Fruit fly (Drosophila melanogaster): ENCODE results near the gene Ipk2.
A peak's percentile ranks its signal among the peaks of the same experiment; 100 is the strongest.

Ipk2 gene

DNA sequence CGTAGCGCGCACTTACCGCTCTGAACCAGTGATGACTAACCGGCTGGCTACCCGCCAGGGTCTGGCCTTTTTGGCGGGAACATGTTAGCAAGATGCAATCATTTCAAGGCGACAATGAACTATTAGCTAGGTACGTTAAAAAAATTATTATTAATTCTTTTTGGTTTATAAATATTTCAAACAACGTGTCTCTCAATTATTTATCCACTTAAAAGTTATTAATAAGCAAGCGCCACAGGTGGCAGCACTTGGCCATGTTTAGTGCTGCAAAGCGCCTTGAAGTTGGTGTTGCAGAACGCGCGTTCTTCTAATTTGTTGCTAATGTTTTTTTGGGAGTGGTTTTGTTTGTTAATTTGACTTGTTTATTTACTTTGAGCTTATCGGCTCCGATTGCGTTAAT lies at the start of gene Ipk2, which contains the start of gene cold (continued):
- TF ChIP-seq Sox100B (GFP tag; optimal IDR thresholded peaks at IDR 0.05) (no peak), chif (GFP tag; optimal IDR thresholded peaks at IDR 0.05) (peak; percentile 55 to 68), CG3726 (GFP tag; IDR thresholded peaks at IDR 0.05) (peak; percentile 33; the same call in 1 of the 3 replicates), odd (GFP tag; optimal IDR thresholded peaks at IDR 0.05) (no peak), CG9727 (GFP tag; optimal IDR thresholded peaks at IDR 0.05) (peak; percentile 81), Usf (GFP tag; optimal IDR thresholded peaks at IDR 0.05) (peak; percentile 65), grau (tag; optimal IDR thresholded peaks at IDR 0.05) (peak; percentile 83), cad (GFP tag; optimal IDR thresholded peaks at IDR 0.05) (no peak), HLH3B (GFP tag; IDR thresholded peaks at IDR 0.05) (peak; percentile 54; the same call in 1 of the 2 replicates), CG7271 (tag; optimal IDR thresholded peaks at IDR 0.05) (no peak), HLH54F (GFP tag; optimal IDR thresholded peaks at IDR 0.05) (peak; percentile 87), Deaf1 (tag; optimal IDR thresholded peaks at IDR 0.05) (no peak), NfI (GFP tag; optimal IDR thresholded peaks at IDR 0.05) (peak; percentile 85), CG31388 (GFP tag; optimal IDR thresholded peaks at IDR 0.05) (peak; percentile 25), vnd (GFP tag; IDR thresholded peaks at IDR 0.05; ENCODE audit: partially characterized antibody) (no peak), sna (GFP tag; IDR thresholded peaks at IDR 0.05; ENCODE audit: partially characterized antibody) (no peak), CG2889 (GFP tag; IDR thresholded peaks at IDR 0.05) (no peak), gt (GFP tag; IDR thresholded peaks at IDR 0.05) (no peak), hth (optimal IDR thresholded peaks at IDR 0.05) (no peak), Lpt (GFP tag; optimal IDR thresholded peaks at IDR 0.05) (no peak), MBD-R2 (GFP tag; IDR thresholded peaks at IDR 0.05) (peak; percentile 97), ro (GFP tag; IDR thresholded peaks at IDR 0.05) (no peak), pros (GFP tag; optimal IDR thresholded peaks at IDR 0.05) (no peak), kni (GFP tag; optimal IDR thresholded peaks at IDR 0.05) (peak; percentile 68), nerfin-1 (tag; optimal IDR thresholded peaks at IDR 0.05) (peak; percentile 64), corto (GFP tag; optimal IDR thresholded peaks at IDR 0.05) (no peak), inv (GFP tag; IDR thresholded peaks at IDR 0.05; ENCODE audit: partially characterized antibody) (no peak), CG5245 (GFP tag; optimal IDR thresholded peaks at IDR 0.05) (peak; percentile 75), Opbp (GFP tag; IDR thresholded peaks at IDR 0.05; ENCODE audit: partially characterized antibody) (peak; percentile 37; the same call in 1 of the 3 replicates), onecut (GFP tag; IDR thresholded peaks at IDR 0.05) (peak; percentile 49)

DNA sequence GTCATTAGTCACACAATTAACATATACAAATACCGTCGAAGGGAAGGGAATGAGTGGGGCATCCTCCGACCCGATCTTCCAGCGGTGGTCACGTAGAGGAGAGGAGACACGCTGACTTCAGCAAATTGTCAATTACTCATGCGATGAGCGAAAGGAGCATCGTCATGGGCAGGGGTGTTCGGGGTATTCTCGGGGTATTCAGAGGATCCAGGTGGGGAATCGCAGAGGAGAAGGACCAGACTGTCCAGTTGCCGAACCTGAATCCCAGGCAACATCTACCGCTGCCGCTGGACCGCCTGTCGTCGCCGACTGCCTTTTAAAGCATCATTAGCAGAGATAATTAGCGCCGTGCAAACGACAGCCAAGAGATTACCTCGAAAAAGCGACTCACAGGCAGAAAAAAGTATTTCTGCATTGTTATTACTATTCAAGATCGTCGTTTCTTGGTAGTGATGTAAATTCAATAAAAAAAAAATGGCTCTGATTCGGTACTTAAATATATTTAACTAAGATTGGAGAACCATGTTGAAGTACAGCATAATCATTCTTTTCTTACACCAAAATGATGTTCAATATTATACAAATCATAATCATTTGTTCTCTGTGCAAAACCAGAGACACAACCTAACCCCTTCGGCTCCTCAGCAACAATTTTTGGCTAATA lies 49.3 kb upstream of the Ipk2 start:
- TF ChIP-seq corto (GFP tag; optimal IDR thresholded peaks at IDR 0.05): peak; percentile 49
- TF ChIP-seq lbe (GFP tag; optimal IDR thresholded peaks at IDR 0.05): peak; percentile 21
- no peak for TF ChIP-seq lola (GFP tag; optimal IDR thresholded peaks at IDR 0.05)

DNA sequence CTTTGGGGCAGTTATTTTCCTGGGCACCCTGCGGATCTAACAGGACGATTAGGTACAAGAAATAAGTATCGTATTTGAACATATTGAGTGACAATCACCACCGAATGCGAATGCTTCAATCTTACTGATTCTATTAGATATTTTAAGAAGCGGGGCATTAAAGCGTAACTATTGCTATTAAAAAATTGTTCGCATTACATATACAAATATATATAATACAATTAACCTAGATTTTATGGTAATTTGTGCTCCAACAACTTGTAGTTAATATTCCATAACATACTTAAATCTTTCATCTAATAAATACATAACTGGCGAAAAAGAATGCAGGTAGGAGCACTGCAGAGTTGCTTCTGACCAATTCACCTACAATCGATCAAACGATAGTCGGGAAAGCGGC lies 47.0 kb upstream of the Ipk2 start, which contains the start of gene lectin-21Cb:
lectin-21Cb (minus strand) TSS at position 101 of the 400 bp plus-strand sequence.
- no peak for TF ChIP-seq onecut (GFP tag; IDR thresholded peaks at IDR 0.05)
- TF ChIP-seq gro (GFP tag; optimal IDR thresholded peaks at IDR 0.05): no peak
- no peak for TF ChIP-seq Xrp1 (GFP tag; IDR thresholded peaks at IDR 0.05)
- TF ChIP-seq CG15011 (GFP tag; optimal IDR thresholded peaks at IDR 0.05): no peak
- no peak for TF ChIP-seq Dip3 (GFP tag; optimal IDR thresholded peaks at IDR 0.05)
- TF ChIP-seq HmgZ (tag; optimal IDR thresholded peaks at IDR 0.05): no peak
- no peak for TF ChIP-seq ems (GFP tag; optimal IDR thresholded peaks at IDR 0.05)
- no peak for TF ChIP-seq CG12155 (GFP tag; optimal IDR thresholded peaks at IDR 0.05)
- TF ChIP-seq CG33213 (GFP tag; optimal IDR thresholded peaks at IDR 0.05): no peak
- TF ChIP-seq klu (GFP tag; IDR thresholded peaks at IDR 0.05): no peak
- TF ChIP-seq CG15514 (GFP tag; optimal IDR thresholded peaks at IDR 0.05): no peak
- no peak for TF ChIP-seq da (GFP tag; optimal IDR thresholded peaks at IDR 0.05)

Measured in whole organism, embryonic.